Fruit fly (Drosophila melanogaster) whole organism, pupa: Measurements from ENCODE around the gene CG15169.

Experiments used
- CG10348 ChIP-seq: fragments of 200-800 bp; sonication (Bioruptor generic); IDR thresholded peaks from 2 replicates; pipeline ENCODE4 v1.3.6; 2022; ENCODE audit warnings: missing biosample characterization, missing genetic modification characterization
- CG34367 ChIP-seq: fragments of 200-800 bp; sonication (Bioruptor generic); optimal IDR thresholded peaks from 2 replicates; lab custom pipeline; 2018; ENCODE audit warnings: missing biosample characterization, mild to moderate bottlenecking, missing genetic modification characterization
- CG8159 ChIP-seq: fragments of 200-800 bp; sonication (Bioruptor generic); optimal IDR thresholded peaks from 3 replicates; lab custom pipeline; 2018; ENCODE audit warnings: missing biosample characterization, mild to moderate bottlenecking, missing genetic modification characterization, moderate library complexity
- CG9948 ChIP-seq: fragments of 200-800 bp; sonication (Bioruptor generic); optimal IDR thresholded peaks from 2 replicates; lab custom pipeline; 2018; ENCODE audit warnings: missing biosample characterization, mild to moderate bottlenecking, missing genetic modification characterization, moderate library complexity
- EcR ChIP-seq: fragments of 200-800 bp; sonication (Bioruptor generic); optimal IDR thresholded peaks from 3 replicates; lab custom pipeline; 2019; ENCODE audit warnings: missing biosample characterization, missing genetic modification characterization, mild to moderate bottlenecking, moderate library complexity, missing genetic modification reagents
- Pif1A ChIP-seq: fragments of 200-800 bp; sonication (Bioruptor generic); optimal IDR thresholded peaks from 3 replicates; lab custom pipeline; 2016; ENCODE audit warnings: missing biosample characterization, missing genetic modification characterization

dm6 chr2L:18968370-18969105 lies 22.3 kb upstream of the CG15169 start, which contains the start of the genes Nak and Tango6:
- TF ChIP-seq CG10348 (GFP tag; lab: Robert Waterston, UW) (no peak), CG34367 (tag; lab: Kevin White, UChicago) (no peak), CG8159 (tag; lab: Kevin White, UChicago) (peak; percentile 33), EcR (GFP tag; lab: Kevin White, UChicago) (peak; percentile 27), Pif1A (GFP tag; lab: Kevin White, UChicago) (no peak), CG9948 (no peak)
